Fruit fly (Drosophila melanogaster): ENCODE data around the gene CG17186.
A peak's percentile ranks its signal among the peaks of the same experiment; 100 is the strongest.

Gene CG17186

DNA sequence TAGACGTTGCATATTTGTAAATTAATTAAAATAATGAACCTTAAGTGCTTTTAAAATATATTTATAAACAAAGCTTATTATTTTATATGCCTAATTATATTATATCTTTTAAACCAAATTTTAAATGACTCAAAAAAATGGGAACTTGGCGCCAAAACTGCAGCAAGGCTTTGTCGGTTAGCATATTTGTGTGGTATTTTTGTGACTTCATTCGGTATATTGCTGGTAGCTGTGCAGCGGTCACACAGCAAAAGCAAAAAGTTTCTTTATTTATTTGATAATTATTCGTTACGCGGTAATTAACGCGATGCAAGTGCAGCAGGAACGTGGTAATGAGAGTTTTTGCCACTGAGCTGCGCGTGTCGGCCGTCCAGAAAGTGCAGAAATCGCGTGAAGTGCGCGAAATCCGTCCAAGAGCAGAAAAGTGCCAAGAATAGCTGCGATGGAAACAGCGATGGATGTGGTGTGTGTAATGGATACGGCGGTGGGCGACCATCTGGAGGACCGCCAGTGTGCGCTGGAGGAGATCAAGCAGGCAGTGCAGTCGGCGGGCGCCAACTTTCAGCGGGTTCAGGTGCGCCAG, 2.2 kb upstream of the CG17186 start, which contains the start of gene Ask1:
Gene Ask1, plus strand, starts transcription at position 250 of the 583 bp plus-strand sequence.
- no peak for TF ChIP-seq ttk (optimal IDR thresholded peaks at IDR 0.05)
- no peak for TF ChIP-seq h (optimal IDR thresholded peaks at IDR 0.05)
- no peak for TF ChIP-seq insv (optimal IDR thresholded peaks at IDR 0.05)
- no peak for TF ChIP-seq Sin3A (optimal IDR thresholded peaks at IDR 0.05)
- no peak for TF ChIP-seq psq (optimal IDR thresholded peaks at IDR 0.05)
- TF ChIP-seq Myc (optimal IDR thresholded peaks at IDR 0.05) = no peak

- TF ChIP-seq Myc (optimal IDR thresholded peaks at IDR 0.05) = no peak
- no peak for TF ChIP-seq ttk (optimal IDR thresholded peaks at IDR 0.05)
- TF ChIP-seq insv (optimal IDR thresholded peaks at IDR 0.05) = no peak
- TF ChIP-seq psq (optimal IDR thresholded peaks at IDR 0.05) = no peak
- TF ChIP-seq h (optimal IDR thresholded peaks at IDR 0.05) = no peak
- no peak for TF ChIP-seq Sin3A (optimal IDR thresholded peaks at IDR 0.05)
Observed at dm6 chr3R:19875118-19875887, 2.0 kb downstream of the CG17186 start, which contains the start of gene Mrp5. TSS of gene Mrp5 (minus strand) at chr3R:19875678.

dm6 chr3R:19873102-19873737, 4.1 kb downstream of the CG17186 start:
- no peak for TF ChIP-seq psq (optimal IDR thresholded peaks at IDR 0.05)
- TF ChIP-seq ttk (optimal IDR thresholded peaks at IDR 0.05) = no peak
- no peak for TF ChIP-seq Sin3A (optimal IDR thresholded peaks at IDR 0.05)
- TF ChIP-seq h (optimal IDR thresholded peaks at IDR 0.05) = no peak
- TF ChIP-seq insv (optimal IDR thresholded peaks at IDR 0.05) = no peak
- no peak for TF ChIP-seq Myc (optimal IDR thresholded peaks at IDR 0.05)

dm6 chr3R:19863979-19864775, 13.1 kb downstream of the CG17186 start, which contains the start of the genes CG4572 and CG4686:
TSS of gene CG4572 (minus strand) at chr3R:19864393.
TSS of gene CG4686 (plus strand) at chr3R:19864496.
- no peak for TF ChIP-seq h (optimal IDR thresholded peaks at IDR 0.05)
- TF ChIP-seq Myc (optimal IDR thresholded peaks at IDR 0.05) = no peak
- no peak for TF ChIP-seq ttk (optimal IDR thresholded peaks at IDR 0.05)
- no peak for TF ChIP-seq Sin3A (optimal IDR thresholded peaks at IDR 0.05)
- TF ChIP-seq psq (optimal IDR thresholded peaks at IDR 0.05) = no peak
- no peak for TF ChIP-seq insv (optimal IDR thresholded peaks at IDR 0.05)

- TF ChIP-seq ttk (optimal IDR thresholded peaks at IDR 0.05) (no peak), psq (optimal IDR thresholded peaks at IDR 0.05) (no peak), insv (optimal IDR thresholded peaks at IDR 0.05) (no peak), h (optimal IDR thresholded peaks at IDR 0.05) (no peak), Myc (optimal IDR thresholded peaks at IDR 0.05) (no peak), Sin3A (optimal IDR thresholded peaks at IDR 0.05) (no peak)
Observed at dm6 chr3R:19860996-19861719, 16.2 kb downstream of the CG17186 start, which contains the start of the genes Ire1 and Mrm2. TSS of gene Ire1 (minus strand) at chr3R:19861291. TSS of gene Mrm2 (plus strand) at chr3R:19861610.

DNA sequence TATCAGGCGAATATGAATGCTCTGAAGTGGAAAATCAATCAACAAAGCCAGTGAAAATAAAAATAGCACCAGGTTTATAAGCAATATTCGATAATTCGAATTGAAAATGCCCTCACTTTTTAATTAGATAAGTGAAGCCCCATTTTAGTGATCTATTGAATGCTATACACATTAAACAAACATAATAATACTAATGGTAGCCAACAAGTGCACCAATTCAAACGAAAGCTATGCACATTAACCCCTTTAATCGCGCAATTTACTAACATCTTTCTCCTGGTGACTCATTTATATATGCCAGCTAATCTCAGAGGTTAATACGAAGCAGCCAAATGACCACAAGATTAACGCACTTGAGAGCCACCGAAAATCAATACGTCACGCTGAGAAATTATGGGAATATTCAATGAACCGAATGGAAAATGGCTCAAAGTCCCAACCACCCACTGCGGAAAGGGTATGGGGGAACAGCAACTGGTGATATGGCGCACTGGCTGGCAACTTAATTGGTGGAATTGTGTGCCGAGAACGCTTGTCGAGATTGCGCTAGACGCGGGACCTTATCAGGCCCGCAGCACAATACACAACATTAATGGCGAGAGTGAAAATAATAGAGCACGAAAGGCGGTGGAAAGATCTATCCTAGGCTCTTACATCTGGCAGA, 17.8 kb downstream of the CG17186 start:
- no peak for TF ChIP-seq psq (optimal IDR thresholded peaks at IDR 0.05)

dm6 chr3R:19858944-19859343, 18.4 kb downstream of the CG17186 start:
- TF ChIP-seq insv (optimal IDR thresholded peaks at IDR 0.05) (no peak), Myc (optimal IDR thresholded peaks at IDR 0.05) (no peak), Sin3A (optimal IDR thresholded peaks at IDR 0.05) (no peak), h (optimal IDR thresholded peaks at IDR 0.05) (no peak), psq (optimal IDR thresholded peaks at IDR 0.05) (no peak), ttk (optimal IDR thresholded peaks at IDR 0.05) (no peak)

DNA sequence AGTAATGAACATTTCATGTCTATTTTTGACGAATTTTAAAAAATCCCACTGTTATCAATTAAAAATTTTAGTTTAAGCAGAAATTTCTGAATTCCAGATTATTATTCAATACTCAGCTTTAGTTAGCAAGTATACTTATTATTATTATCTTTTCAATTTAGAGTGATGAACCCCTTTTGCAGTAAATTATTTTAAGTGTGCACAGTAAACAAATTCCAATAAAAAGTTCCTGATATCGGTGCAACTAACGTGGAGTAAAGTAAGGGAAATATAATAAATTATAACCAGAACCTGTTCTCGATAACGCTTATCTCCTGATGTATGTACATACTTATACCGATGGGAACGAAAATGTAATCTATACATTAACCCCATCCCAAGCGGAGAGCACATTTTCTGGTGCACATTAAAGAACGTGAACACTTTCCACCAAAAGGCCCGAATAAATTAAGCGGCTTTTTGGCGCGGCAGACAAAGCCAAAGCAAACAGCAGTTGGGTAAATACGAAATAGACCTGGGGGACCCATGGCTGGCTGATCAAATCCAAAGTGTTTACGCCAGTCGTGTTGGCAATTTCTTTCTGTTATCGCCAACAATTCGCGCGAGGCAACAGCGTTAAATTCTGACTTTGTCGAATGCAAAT, 19.2 kb downstream of the CG17186 start:
- TF ChIP-seq h (optimal IDR thresholded peaks at IDR 0.05) (no peak), insv (optimal IDR thresholded peaks at IDR 0.05) (no peak), Myc (optimal IDR thresholded peaks at IDR 0.05) (no peak)

dm6 chr3R:19847591-19848256, 29.6 kb downstream of the CG17186 start:
- TF ChIP-seq ttk (optimal IDR thresholded peaks at IDR 0.05) (no peak), psq (optimal IDR thresholded peaks at IDR 0.05) (peak; percentile 57), Sin3A (optimal IDR thresholded peaks at IDR 0.05) (no peak)
